Worm (Caenorhabditis elegans) whole organism, early embryonic: ENCODE data around the gene W08F4.1.

ENCODE experiments used
- F13C5.2 ChIP-seq: sonication (generic microtip); optimal IDR thresholded peaks from 2 replicates; lab custom pipeline; 2017; ENCODE audit warnings: mild to moderate bottlenecking, missing genetic modification characterization, inconsistent platforms, missing compliant biosample characterization
- aly-1 ChIP-seq: sonication (generic microtip); optimal IDR thresholded peaks from 2 replicates; lab custom pipeline; 2016; ENCODE audit warnings: missing genetic modification characterization, missing compliant biosample characterization
- ama-1 ChIP-seq: fragments of 150-350 bp; optimal IDR thresholded peaks from 2 replicates; lab custom pipeline; 2014
- ceh-13 ChIP-seq: fragments of 200-800 bp; sonication (Bioruptor generic); optimal IDR thresholded peaks from 2 replicates; lab custom pipeline; 2018; ENCODE audit warnings: mild to moderate bottlenecking, missing genetic modification characterization, missing compliant biosample characterization
- flt-1 ChIP-seq: fragments of 200-800 bp; sonication (Bioruptor generic); IDR thresholded peaks from 2 replicates; pipeline ENCODE4 v1.3.6; 2022; ENCODE audit warnings: missing genetic modification characterization, missing compliant biosample characterization
- hnd-1 ChIP-seq: sonication (generic microtip); optimal IDR thresholded peaks from 2 replicates; lab custom pipeline; 2016; ENCODE audit warnings: missing genetic modification characterization, missing compliant biosample characterization
- sea-1 ChIP-seq: fragments of 200-800 bp; sonication (Bioruptor generic); conservative IDR thresholded peaks from 2 replicates; pipeline ENCODE4 v1.3.6; 2022; ENCODE audit warnings: missing genetic modification characterization, missing compliant biosample characterization
- tbx-11 ChIP-seq: fragments of 200-800 bp; sonication (Bioruptor generic); IDR thresholded peaks from 2 replicates; pipeline ENCODE4 v1.3.6; 2022; ENCODE audit warnings: missing genetic modification characterization, missing compliant biosample characterization

ce11 chrII:556185-556584 is 37.1 kb upstream of the W08F4.1 start, which contains the start of the genes C09E8.1 and C09E8.6:
- no peak for TF ChIP-seq ceh-13 (GFP tag; lab: Kevin White, UChicago)
- no peak for TF ChIP-seq F13C5.2 (tag; lab: Kevin White, UChicago)
- no peak for TF ChIP-seq sea-1 (GFP tag; lab: Robert Waterston, UW)
- TF ChIP-seq ama-1 (lab: Kevin White, UChicago) = no peak
- no peak for TF ChIP-seq hnd-1 (tag; lab: Kevin White, UChicago)
- TF ChIP-seq flt-1 (GFP tag; lab: Robert Waterston, UW) = no peak
- no peak for TF ChIP-seq tbx-11
- TF ChIP-seq aly-1 (tag; lab: Kevin White, UChicago) = no peak
